Fruit fly (Drosophila melanogaster): ENCODE measurements around the gene CG15602.

dm6 chrX:15816905-15817304, 17.7 kb downstream of the CG15602 start:
- TF ChIP-seq Pif1A (GFP tag; optimal IDR thresholded peaks at IDR 0.05) = no peak
- TF ChIP-seq Ets98B (GFP tag; IDR thresholded peaks at IDR 0.05) = no peak
- TF ChIP-seq Pif1B (GFP tag; optimal IDR thresholded peaks at IDR 0.05) = no peak
- no peak for TF ChIP-seq Snoo (tag; optimal IDR thresholded peaks at IDR 0.05)
- TF ChIP-seq CG12605 (GFP tag; IDR thresholded peaks at IDR 0.05) = no peak
- no peak for TF ChIP-seq EcR (GFP tag; optimal IDR thresholded peaks at IDR 0.05)
- no peak for TF ChIP-seq gl (tag; optimal IDR thresholded peaks at IDR 0.05)
- no peak for TF ChIP-seq CG10348 (GFP tag; IDR thresholded peaks at IDR 0.05)
- no peak for TF ChIP-seq CG8301 (tag; optimal IDR thresholded peaks at IDR 0.05)
- no peak for TF ChIP-seq CG9948 (tag; optimal IDR thresholded peaks at IDR 0.05)

All from whole organism, pupa.